Fruit fly (Drosophila melanogaster) whole organism, embryonic: Measurements from ENCODE around the gene CG12589.
A peak's percentile ranks its signal among the peaks of the same experiment; 100 is the strongest.

ENCODE experiments used
- BtbVII ChIP-seq: fragments of 200-800 bp; sonication (Bioruptor generic); optimal IDR thresholded peaks from 3 replicates; lab custom pipeline; 2017; ENCODE audit warnings: missing biosample characterization, mild to moderate bottlenecking, missing genetic modification characterization
- CG12155 ChIP-seq: fragments of 200-800 bp; sonication (Bioruptor generic); optimal IDR thresholded peaks from 3 replicates; lab custom pipeline; 2016; ENCODE audit warnings: missing biosample characterization, missing genetic modification characterization
- CG12219 ChIP-seq: fragments of 200-800 bp; sonication (Bioruptor generic); optimal IDR thresholded peaks from 3 replicates; lab custom pipeline; 2018; ENCODE audit warnings: missing biosample characterization, mild to moderate bottlenecking, missing genetic modification characterization
- CG12659 ChIP-seq: fragments of 200-800 bp; sonication (Bioruptor generic); optimal IDR thresholded peaks from 3 replicates; lab custom pipeline; 2017; ENCODE audit warnings: mild to moderate bottlenecking, missing biosample characterization, missing genetic modification reagents, missing genetic modification characterization
- CG13424 ChIP-seq: fragments of 200-800 bp; sonication (Bioruptor generic); optimal IDR thresholded peaks from 2 replicates; lab custom pipeline; 2019; ENCODE audit warnings: missing biosample characterization, mild to moderate bottlenecking, missing genetic modification characterization, moderate library complexity
- CG1529 ChIP-seq: fragments of 200-800 bp; sonication (Bioruptor generic); optimal IDR thresholded peaks from 3 replicates; lab custom pipeline; 2018; ENCODE audit warnings: missing biosample characterization, missing genetic modification characterization
- CG1647 ChIP-seq: fragments of 200-800 bp; sonication (Bioruptor generic); optimal IDR thresholded peaks from 3 replicates; lab custom pipeline; 2016; ENCODE audit warnings: missing biosample characterization, missing genetic modification characterization
- CG16815 ChIP-seq: fragments of 200-800 bp; sonication (Bioruptor generic); optimal IDR thresholded peaks from 3 replicates; lab custom pipeline; 2017; ENCODE audit warnings: missing biosample characterization, mild to moderate bottlenecking, missing genetic modification characterization
- CG17328 ChIP-seq: fragments of 200-800 bp; sonication (Bioruptor generic); IDR thresholded peaks from 2 replicates; pipeline ENCODE4 v1.3.6; 2022; ENCODE audit warnings: missing biosample characterization, missing genetic modification characterization
- CG33213 ChIP-seq: fragments of 200-800 bp; sonication (Bioruptor generic); optimal IDR thresholded peaks from 3 replicates; lab custom pipeline; 2016; ENCODE audit warnings: missing biosample characterization, missing genetic modification characterization
- CG6272 ChIP-seq: fragments of 200-800 bp; sonication (Bioruptor generic); IDR thresholded peaks from 2 replicates; pipeline ENCODE4 v1.3.6; 2022; ENCODE audit warnings: missing biosample characterization, missing genetic modification characterization
- CG7357 ChIP-seq: fragments of 200-800 bp; sonication (Bioruptor generic); IDR thresholded peaks from 3 replicates; pipeline ENCODE4 v1.3.6; 2022; ENCODE audit warnings: missing biosample characterization, missing genetic modification characterization
- CG8089 ChIP-seq: fragments of 200-800 bp; sonication (Bioruptor generic); optimal IDR thresholded peaks from 3 replicates; lab custom pipeline; 2016; ENCODE audit warnings: missing biosample characterization, missing genetic modification characterization
- CG8359 ChIP-seq: fragments of 200-800 bp; sonication (Bioruptor generic); optimal IDR thresholded peaks from 2 replicates; lab custom pipeline; 2017; ENCODE audit warnings: missing biosample characterization, mild to moderate bottlenecking, missing genetic modification characterization, borderline replicate concordance
- D19A ChIP-seq: fragments of 200-800 bp; optimal IDR thresholded peaks from 3 replicates; lab custom pipeline; 2019; ENCODE audit warnings: missing biosample characterization, mild to moderate bottlenecking, missing genetic modification characterization, moderate library complexity
- Dip2 ChIP-seq: fragments of 200-800 bp; sonication (Bioruptor generic); IDR thresholded peaks from 2 replicates; pipeline ENCODE4 v1.3.6; 2022; ENCODE audit warnings: missing biosample characterization, missing genetic modification characterization
- Ets97D ChIP-seq: fragments of 200-800 bp; sonication (Bioruptor generic); optimal IDR thresholded peaks from 3 replicates; lab custom pipeline; 2016; ENCODE audit warnings: missing biosample characterization, missing genetic modification characterization
- Fer2 ChIP-seq: fragments of 200-800 bp; sonication (Bioruptor generic); optimal IDR thresholded peaks from 2 replicates; lab custom pipeline; 2018; ENCODE audit warnings: missing biosample characterization, mild to moderate bottlenecking, missing genetic modification characterization, moderate library complexity
- HmgZ ChIP-seq: fragments of 200-800 bp; sonication (Bioruptor generic); optimal IDR thresholded peaks from 2 replicates; lab custom pipeline; 2018; ENCODE audit warnings: missing biosample characterization, mild to moderate bottlenecking, missing genetic modification characterization
- Hsf ChIP-seq: fragments of 200-800 bp; sonication (Bioruptor generic); optimal IDR thresholded peaks from 3 replicates; lab custom pipeline; 2016; ENCODE audit warnings: missing biosample characterization, missing genetic modification characterization
- Sin3A ChIP-seq: fragments of >200 bp; optimal IDR thresholded peaks from 2 replicates; lab custom pipeline; 2018
- Sox100B ChIP-seq: fragments of 200-800 bp; sonication (Bioruptor generic); optimal IDR thresholded peaks from 3 replicates; lab custom pipeline; 2018; ENCODE audit warnings: missing biosample characterization, mild to moderate bottlenecking, missing genetic modification characterization
- Spps ChIP-seq: fragments of 200-800 bp; sonication (Bioruptor generic); optimal IDR thresholded peaks from 2 replicates; lab custom pipeline; 2018; ENCODE audit warnings: missing biosample characterization, mild to moderate bottlenecking, missing genetic modification characterization
- Sry-δ ChIP-seq: fragments of 200-800 bp; sonication (Bioruptor generic); optimal IDR thresholded peaks from 2 replicates; lab custom pipeline; 2016; ENCODE audit warnings: missing biosample characterization, missing genetic modification characterization
- Xbp1 ChIP-seq: fragments of 200-800 bp; sonication (Bioruptor generic); optimal IDR thresholded peaks from 3 replicates; lab custom pipeline; 2016; ENCODE audit warnings: missing biosample characterization, mild to moderate bottlenecking, missing genetic modification characterization
- cas ChIP-seq: fragments of 200-800 bp; sonication (Bioruptor generic); IDR thresholded peaks from 2 replicates; pipeline ENCODE4 v1.3.6; 2022; ENCODE audit warnings: missing biosample characterization, missing genetic modification characterization
- ci ChIP-seq: fragments of 200-800 bp; sonication (Bioruptor generic); IDR thresholded peaks from 3 replicates; pipeline ENCODE4 v1.3.6; 2022; ENCODE audit warnings: missing biosample characterization, missing genetic modification characterization
- corto ChIP-seq: fragments of 200-800 bp; sonication (Bioruptor generic); optimal IDR thresholded peaks from 2 replicates; lab custom pipeline; 2016; ENCODE audit warnings: missing biosample characterization, mild to moderate bottlenecking, missing genetic modification characterization, moderate library complexity
- disco-r ChIP-seq: fragments of 200-800 bp; sonication (Bioruptor generic); optimal IDR thresholded peaks from 2 replicates; lab custom pipeline; 2016; ENCODE audit warnings: missing biosample characterization, missing genetic modification characterization
- ewg ChIP-seq: fragments of 200-800 bp; sonication (Bioruptor generic); optimal IDR thresholded peaks from 3 replicates; lab custom pipeline; 2017; ENCODE audit warnings: mild to moderate bottlenecking, missing biosample characterization, missing genetic modification reagents, missing genetic modification characterization
- exex ChIP-seq: fragments of 200-800 bp; sonication (Bioruptor generic); optimal IDR thresholded peaks from 4 replicates; lab custom pipeline; 2018; ENCODE audit warnings: missing biosample characterization, mild to moderate bottlenecking, missing genetic modification characterization, moderate library complexity
- gce ChIP-seq: fragments of 200-800 bp; sonication (Bioruptor generic); IDR thresholded peaks from 3 replicates; pipeline ENCODE4 v1.3.6; 2022; ENCODE audit warnings: missing biosample characterization, missing genetic modification characterization
- grn ChIP-seq: fragments of 200-800 bp; sonication (Bioruptor generic); optimal IDR thresholded peaks from 3 replicates; lab custom pipeline; 2017; ENCODE audit warnings: missing biosample characterization, missing genetic modification characterization
- gro ChIP-seq: fragments of 200-800 bp; sonication (Bioruptor generic); optimal IDR thresholded peaks from 2 replicates; lab custom pipeline; 2016; ENCODE audit warnings: missing biosample characterization, missing genetic modification characterization
- gsb ChIP-seq: fragments of 200-800 bp; sonication (Bioruptor generic); IDR thresholded peaks from 2 replicates; pipeline ENCODE4 v1.3.6; 2022; ENCODE audit warnings: missing biosample characterization, missing genetic modification characterization
- inv ChIP-seq: fragments of 200-800 bp; sonication (Bioruptor generic); IDR thresholded peaks from 2 replicates; pipeline ENCODE4 v1.3.6; 2022; ENCODE audit warnings: missing biosample characterization, missing genetic modification characterization; ENCODE audit not compliant: partially characterized antibody
- ken ChIP-seq: fragments of 200-800 bp; sonication (Bioruptor generic); IDR thresholded peaks from 3 replicates; pipeline ENCODE4 v1.3.6; 2022; ENCODE audit warnings: missing biosample characterization, missing genetic modification characterization
- knrl ChIP-seq: fragments of 200-800 bp; sonication (Bioruptor generic); IDR thresholded peaks from 3 replicates; pipeline ENCODE4 v1.3.6; 2022; ENCODE audit warnings: missing biosample characterization, missing genetic modification characterization; ENCODE audit not compliant: partially characterized antibody
- luna ChIP-seq: fragments of 200-800 bp; sonication (Bioruptor generic); optimal IDR thresholded peaks from 2 replicates; lab custom pipeline; 2016; ENCODE audit warnings: missing biosample characterization, missing genetic modification characterization
- mam ChIP-seq: fragments of 200-800 bp; sonication (Bioruptor generic); optimal IDR thresholded peaks from 3 replicates; lab custom pipeline; 2016; ENCODE audit warnings: missing biosample characterization, missing genetic modification characterization
- org-1 ChIP-seq: fragments of 200-800 bp; sonication (Bioruptor generic); optimal IDR thresholded peaks from 2 replicates; lab custom pipeline; 2017; ENCODE audit warnings: missing biosample characterization, missing genetic modification characterization
- pnt ChIP-seq: fragments of 200-800 bp; sonication (Bioruptor generic); optimal IDR thresholded peaks from 3 replicates; lab custom pipeline; 2016; ENCODE audit warnings: missing biosample characterization, missing genetic modification characterization
- prd ChIP-seq, 3 experiments: fragments of >200 bp in 2 of 3; fragments of 200-800 bp in 1 of 3; sonication (Bioruptor generic) in 1 of 3; optimal IDR thresholded peaks in 2 of 3; IDR thresholded peaks in 1 of 3; 2 replicates in 2 of 3; 3 replicates in 1 of 3; pipeline versions ENCODE4 v1.3.6 to Lab custom; 2017 to 2022; ENCODE audit warnings: missing biosample characterization in 1 of 3, missing genetic modification characterization in 1 of 3
- ranshi ChIP-seq: fragments of 200-800 bp; sonication (Bioruptor generic); IDR thresholded peaks from 2 replicates; pipeline ENCODE4 v1.3.6; 2022; ENCODE audit warnings: missing biosample characterization, missing genetic modification characterization
- sd ChIP-seq: fragments of 200-800 bp; sonication (Bioruptor generic); optimal IDR thresholded peaks from 3 replicates; lab custom pipeline; 2018; ENCODE audit warnings: missing biosample characterization, mild to moderate bottlenecking, missing genetic modification characterization, moderate library complexity
- stwl ChIP-seq: fragments of 200-800 bp; sonication (Bioruptor generic); optimal IDR thresholded peaks from 3 replicates; lab custom pipeline; 2018; ENCODE audit warnings: missing biosample characterization, mild to moderate bottlenecking, missing genetic modification characterization, moderate library complexity
- tgo ChIP-seq: fragments of 200-800 bp; sonication (Bioruptor generic); IDR thresholded peaks from 3 replicates; pipeline ENCODE4 v1.3.6; 2022; ENCODE audit warnings: missing biosample characterization, missing genetic modification characterization
- tin ChIP-seq: fragments of 200-800 bp; sonication (Bioruptor generic); optimal IDR thresholded peaks from 3 replicates; lab custom pipeline; 2016; ENCODE audit warnings: missing biosample characterization, missing genetic modification characterization
- tio ChIP-seq: fragments of 200-800 bp; sonication (Bioruptor generic); optimal IDR thresholded peaks from 2 replicates; lab custom pipeline; 2017; ENCODE audit warnings: missing biosample characterization, missing genetic modification characterization, inconsistent platforms
- tna ChIP-seq: fragments of 200-800 bp; sonication (Bioruptor generic); IDR thresholded peaks from 2 replicates; pipeline ENCODE4 v1.3.6; 2022; ENCODE audit warnings: missing biosample characterization, missing genetic modification characterization; ENCODE audit not compliant: partially characterized antibody
- twi ChIP-seq: fragments of 200-800 bp; optimal IDR thresholded peaks from 2 replicates; lab custom pipeline; 2019; ENCODE audit warnings: missing biosample characterization, mild to moderate bottlenecking, missing genetic modification characterization, moderate library complexity
- wdn ChIP-seq: fragments of 200-800 bp; sonication (Bioruptor generic); IDR thresholded peaks from 2 replicates; pipeline ENCODE4 v1.3.6; 2022; ENCODE audit warnings: missing biosample characterization, missing genetic modification characterization

CG12589 gene

dm6 chr3R:5087833-5088262 lies 50.9 kb downstream of the CG12589 start:
- no peak for TF ChIP-seq exex
- TF ChIP-seq CG1647 (GFP tag; lab: Kevin White, UChicago), result no peak
- TF ChIP-seq gro (GFP tag; lab: Kevin White, UChicago), result peak; percentile 55
- TF ChIP-seq CG12219 (GFP tag; lab: Kevin White, UChicago), result peak; percentile 66
- no peak for TF ChIP-seq stwl (tag; lab: Kevin White, UChicago)
- TF ChIP-seq prd (optimal IDR thresholded peaks at IDR 0.05; lab: Kevin White, UChicago), result no peak
- no peak for TF ChIP-seq prd (GFP tag; IDR thresholded peaks at IDR 0.05; lab: Robert Waterston, UW)
- TF ChIP-seq Sin3A (lab: Kevin White, UChicago), result no peak
- TF ChIP-seq Dip2 (GFP tag; lab: Robert Waterston, UW), result no peak
- TF ChIP-seq CG12155 (GFP tag; lab: Kevin White, UChicago), result no peak
- no peak for TF ChIP-seq ken (GFP tag; lab: Robert Waterston, UW)
- TF ChIP-seq CG1529 (GFP tag; lab: Kevin White, UChicago), result peak; percentile 60
- no peak for TF ChIP-seq knrl (GFP tag; lab: Robert Waterston, UW)
- peak; percentile 37 for TF ChIP-seq twi
- TF ChIP-seq cas (GFP tag; lab: Robert Waterston, UW), result no peak
- TF ChIP-seq D19A, result no peak
- TF ChIP-seq tgo (GFP tag; lab: Robert Waterston, UW), result no peak
- TF ChIP-seq CG17328 (GFP tag; lab: Robert Waterston, UW), result no peak
- TF ChIP-seq tio (GFP tag; lab: Kevin White, UChicago), result no peak
- no peak for TF ChIP-seq gsb (GFP tag; lab: Robert Waterston, UW)
- TF ChIP-seq Sry-δ, result no peak
- peak; percentile 25 for TF ChIP-seq CG33213 (GFP tag; lab: Kevin White, UChicago)
- no peak for TF ChIP-seq wdn (GFP tag; lab: Robert Waterston, UW)
- no peak for TF ChIP-seq ci (GFP tag; lab: Robert Waterston, UW)
- TF ChIP-seq CG12659, result peak; percentile 25
- no peak for TF ChIP-seq CG16815 (GFP tag; lab: Kevin White, UChicago)
- TF ChIP-seq org-1, result no peak
- peak; percentile 49 for TF ChIP-seq Sox100B (GFP tag; lab: Kevin White, UChicago)
- TF ChIP-seq pnt, result no peak
- TF ChIP-seq tin (GFP tag; lab: Kevin White, UChicago), result no peak
- no peak for TF ChIP-seq Xbp1 (GFP tag; lab: Kevin White, UChicago)
- no peak for TF ChIP-seq Hsf (GFP tag; lab: Kevin White, UChicago)
- TF ChIP-seq CG8089 (GFP tag; lab: Kevin White, UChicago), result peak; percentile 59
- TF ChIP-seq mam (GFP tag; lab: Kevin White, UChicago), result no peak
- TF ChIP-seq CG6272 (GFP tag; lab: Robert Waterston, UW), result no peak
- TF ChIP-seq BtbVII (GFP tag; lab: Kevin White, UChicago), result peak; percentile 82
- TF ChIP-seq corto (GFP tag; lab: Kevin White, UChicago), result peak; percentile 31
- TF ChIP-seq disco-r (GFP tag; lab: Kevin White, UChicago), result peak; percentile 23
- peak; percentile 57 for TF ChIP-seq HmgZ (tag; lab: Kevin White, UChicago)
- no peak for TF ChIP-seq Fer2 (tag; lab: Kevin White, UChicago)
- TF ChIP-seq luna, result no peak
- TF ChIP-seq grn (GFP tag; lab: Kevin White, UChicago), result peak; percentile 75
- peak; percentile 45 for TF ChIP-seq ewg (GFP tag; lab: Kevin White, UChicago)
- no peak for TF ChIP-seq Spps (tag; lab: Kevin White, UChicago)
- peak; percentile 39 for TF ChIP-seq CG13424
- TF ChIP-seq CG7357, result no peak
- no peak for TF ChIP-seq ranshi
- TF ChIP-seq gce (GFP tag; lab: Robert Waterston, UW), result no peak
- no peak for TF ChIP-seq tna (GFP tag; lab: Robert Waterston, UW)
- no peak for TF ChIP-seq inv (GFP tag; lab: Robert Waterston, UW)
- TF ChIP-seq sd (tag; lab: Kevin White, UChicago), result peak; percentile 76
- no peak for TF ChIP-seq CG8359 (GFP tag; lab: Kevin White, UChicago)
- no peak for TF ChIP-seq Ets97D (GFP tag; lab: Kevin White, UChicago)
